Worm (Caenorhabditis elegans) whole organism, late embryonic: ENCODE results near the gene rpoa-1.

Source experiments
- ama-1 ChIP-seq: fragments of 150-350 bp; optimal IDR thresholded peaks from 2 replicates; lab custom pipeline; 2014
- che-1 ChIP-seq: sonication (generic microtip); optimal IDR thresholded peaks from 2 replicates; lab custom pipeline; 2016; ENCODE audit warnings: mild to moderate bottlenecking, missing genetic modification characterization, missing compliant biosample characterization
- fkh-10 ChIP-seq: fragments of 150-350 bp; optimal IDR thresholded peaks from 2 replicates; lab custom pipeline; 2014; ENCODE audit warnings: missing biosample characterization, missing genetic modification reagents, missing genetic modification characterization
- nhr-11 ChIP-seq: fragments of 150-350 bp; optimal IDR thresholded peaks from 2 replicates; lab custom pipeline; 2014; ENCODE audit warnings: missing biosample characterization, missing genetic modification characterization
- nhr-232 ChIP-seq: sonication (generic microtip); optimal IDR thresholded peaks from 2 replicates; lab custom pipeline; 2016; ENCODE audit warnings: missing genetic modification characterization, missing compliant biosample characterization
- pag-3 ChIP-seq: sonication (generic microtip); optimal IDR thresholded peaks from 2 replicates; lab custom pipeline; 2016; ENCODE audit warnings: missing compliant biosample characterization, missing genetic modification characterization, borderline replicate concordance
- pha-4 ChIP-seq: fragments of 150-350 bp; optimal IDR thresholded peaks from 2 replicates; lab custom pipeline; 2018; ENCODE audit warnings: missing biosample characterization, missing genetic modification reagents, missing genetic modification characterization
- ttx-3 ChIP-seq: sonication (generic microtip); optimal IDR thresholded peaks from 2 replicates; lab custom pipeline; 2016; ENCODE audit warnings: missing genetic modification reagents, missing genetic modification characterization, missing compliant biosample characterization

ce11 chrII:13722763-13723162 is 28.2 kb upstream of the rpoa-1 start, which contains the start of gene Y54G9A.5:
- TF ChIP-seq nhr-11 (tag; lab: Kevin White, UChicago) (no peak), pha-4 (no peak), pag-3 (tag; lab: Kevin White, UChicago) (no peak), nhr-232 (tag; lab: Kevin White, UChicago) (no peak), fkh-10 (no peak), ama-1 (lab: Kevin White, UChicago) (no peak), ttx-3 (tag; lab: Kevin White, UChicago) (no peak), che-1 (tag; lab: Kevin White, UChicago) (no peak)
